Worm (Caenorhabditis elegans): ENCODE data around the gene K02C4.3.

DNA sequence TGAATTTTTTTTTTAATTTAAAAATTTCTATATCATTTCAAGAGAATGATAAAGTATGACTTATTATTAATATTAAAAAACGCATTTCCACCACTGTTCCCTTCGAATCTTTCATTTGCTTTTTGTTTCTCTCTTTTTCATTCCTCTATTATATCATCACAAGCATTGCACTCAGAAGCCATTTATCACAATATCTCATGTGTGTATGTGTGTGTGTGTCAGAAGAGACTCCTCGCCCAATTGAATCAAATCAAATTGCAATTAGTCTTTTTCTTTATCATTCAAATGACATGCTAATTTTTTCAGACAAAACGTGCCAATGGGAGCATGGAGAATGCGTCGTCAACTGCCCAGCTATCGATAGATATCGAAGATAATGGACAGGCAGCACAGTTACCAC is 29.5 kb upstream of the K02C4.3 start, which contains the start of gene unc-105:
- TF ChIP-seq unc-62 (GFP tag; optimal IDR thresholded peaks at IDR 0.05) = no peak
- no peak for TF ChIP-seq pqm-1 (tag; optimal IDR thresholded peaks at IDR 0.05)
- TF ChIP-seq nhr-11 (tag; optimal IDR thresholded peaks at IDR 0.05) = no peak
- TF ChIP-seq nhr-76 (tag; optimal IDR thresholded peaks at IDR 0.05) = no peak
- TF ChIP-seq egl-27 (tag; optimal IDR thresholded peaks at IDR 0.05) = no peak
- TF ChIP-seq aly-2 (tag; optimal IDR thresholded peaks at IDR 0.05) = no peak
- TF ChIP-seq fos-1 (tag; optimal IDR thresholded peaks at IDR 0.05) = no peak
- no peak for TF ChIP-seq lsy-12 (tag; optimal IDR thresholded peaks at IDR 0.05)
- no peak for TF ChIP-seq ceh-82 (tag; optimal IDR thresholded peaks at IDR 0.05)

Measured in whole organism, L3 larva.